Fruit fly (Drosophila melanogaster): ENCODE data around the gene ZAP3.

dm6 chrX:10105701-10106307 is 23.5 kb upstream of the ZAP3 start:
- TF ChIP-seq EcR (GFP tag; optimal IDR thresholded peaks at IDR 0.05) (no peak), gl (tag; optimal IDR thresholded peaks at IDR 0.05) (peak; percentile 27), CG8159 (tag; optimal IDR thresholded peaks at IDR 0.05) (peak; percentile 81), CG8301 (tag; optimal IDR thresholded peaks at IDR 0.05) (peak; percentile 71)

Data from whole organism, pupa.